Worm (Caenorhabditis elegans): ENCODE results near the gene cox-5A.

The cox-5A gene

DNA sequence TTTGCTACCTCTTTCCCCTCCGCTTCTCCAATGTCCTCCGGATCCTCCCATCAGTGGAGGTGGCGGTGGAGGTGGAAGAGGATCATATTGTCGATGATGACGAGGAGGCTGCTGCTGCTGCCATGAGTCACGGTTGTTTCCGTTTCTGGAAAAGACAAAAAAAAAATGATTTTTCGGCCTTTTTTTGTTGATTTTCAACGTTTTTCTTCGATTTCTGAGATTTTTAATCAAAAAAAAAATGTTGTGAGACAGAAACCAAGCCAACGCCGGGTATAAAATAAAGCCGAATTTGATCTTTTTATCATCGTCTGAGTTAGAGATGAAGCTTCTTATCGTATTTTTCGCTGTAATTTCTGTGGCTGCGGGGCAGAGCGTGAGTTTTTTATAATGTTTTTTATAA lies 24.3 kb downstream of the cox-5A start, which contains the start of gene Y37D8A.19:
Y37D8A.19 (plus strand) TSS at position 301 of the 400 bp plus-strand sequence.
- TF ChIP-seq fkh-10 (GFP tag; optimal IDR thresholded peaks at IDR 0.05): no peak
- no peak for TF ChIP-seq elt-2 (tag; optimal IDR thresholded peaks at IDR 0.05)
- TF ChIP-seq F13H6.1 (tag; optimal IDR thresholded peaks at IDR 0.05): no peak
- TF ChIP-seq ceh-19 (GFP tag; optimal IDR thresholded peaks at IDR 0.05): no peak
- no peak for TF ChIP-seq hlh-15 (tag; optimal IDR thresholded peaks at IDR 0.05)
- TF ChIP-seq hlh-6 (tag; optimal IDR thresholded peaks at IDR 0.05): no peak

DNA sequence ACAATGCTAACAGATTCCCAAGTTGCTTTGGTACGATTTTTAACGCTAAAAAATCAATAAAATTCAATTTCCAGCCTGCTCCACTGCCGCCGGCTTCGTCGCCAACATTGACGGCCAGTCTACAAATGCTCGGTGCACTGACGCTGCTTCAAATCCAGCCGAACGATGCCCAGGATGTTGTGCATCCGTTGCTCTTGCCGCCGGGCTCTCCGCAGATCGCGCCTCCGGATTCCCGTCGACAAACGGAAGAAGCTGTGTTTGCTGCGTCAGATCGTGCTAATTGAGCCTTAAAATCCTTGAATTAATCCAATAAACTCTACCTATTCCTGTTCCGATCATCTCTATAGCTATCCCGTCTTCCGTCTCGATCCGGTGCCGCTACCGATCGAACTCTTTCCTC lies 25.8 kb downstream of the cox-5A start:
- TF ChIP-seq tbx-2 (tag; optimal IDR thresholded peaks at IDR 0.05) (no peak), ceh-24 (tag; optimal IDR thresholded peaks at IDR 0.05) (no peak), hlh-8 (tag; optimal IDR thresholded peaks at IDR 0.05) (no peak), ceh-6 (GFP tag; optimal IDR thresholded peaks at IDR 0.05) (no peak), sox-4 (tag; optimal IDR thresholded peaks at IDR 0.05) (no peak), ceh-19 (GFP tag; optimal IDR thresholded peaks at IDR 0.05) (no peak), rnt-1 (tag; optimal IDR thresholded peaks at IDR 0.05) (no peak), tbx-7 (tag; optimal IDR thresholded peaks at IDR 0.05) (no peak)

DNA sequence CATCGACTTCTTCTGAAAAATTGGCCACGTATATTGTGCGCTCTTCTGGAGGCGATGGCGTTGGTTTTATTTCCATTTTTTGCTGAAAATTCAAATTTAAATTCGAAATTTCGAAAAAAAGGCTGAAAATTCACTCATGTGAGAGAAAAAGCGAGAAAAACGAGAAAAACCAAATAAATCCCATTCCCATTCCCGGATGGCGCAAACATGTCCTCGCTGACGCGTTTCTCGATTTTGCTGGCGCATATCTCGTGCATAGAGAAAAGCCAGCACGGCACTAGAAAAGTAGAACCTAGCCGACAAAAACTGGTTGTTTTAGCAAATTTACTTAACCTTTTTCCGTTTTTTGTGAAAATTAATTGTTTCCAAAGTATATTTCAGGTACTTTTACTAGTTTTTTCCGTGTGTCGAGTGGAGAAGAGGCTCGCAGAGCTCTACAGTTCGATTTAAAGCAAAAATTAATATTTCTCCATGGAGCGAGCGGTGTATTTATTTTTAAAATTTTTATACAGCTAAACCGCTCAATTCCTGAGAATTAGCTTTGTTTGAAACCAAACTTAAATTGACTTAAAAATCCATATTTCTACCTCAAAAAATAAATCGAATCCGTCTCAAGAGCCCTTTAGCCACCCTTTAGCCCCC lies 26.6 kb downstream of the cox-5A start, which contains the start of gene rbm-7:
rbm-7 (minus strand) TSS at position 82 of the 642 bp plus-strand sequence.
- no peak for TF ChIP-seq hlh-6 (tag; optimal IDR thresholded peaks at IDR 0.05)
- peak; percentile 59 for TF ChIP-seq K02D7.2 (tag; optimal IDR thresholded peaks at IDR 0.05)
- peak; percentile 2 for TF ChIP-seq ceh-34 (tag; optimal IDR thresholded peaks at IDR 0.05)
- TF ChIP-seq ceh-31 (tag; optimal IDR thresholded peaks at IDR 0.05): peak; percentile 6
- TF ChIP-seq nfya-1 (tag; optimal IDR thresholded peaks at IDR 0.05): peak; percentile 32
- no peak for TF ChIP-seq ceh-14 (tag; optimal IDR thresholded peaks at IDR 0.05)

DNA sequence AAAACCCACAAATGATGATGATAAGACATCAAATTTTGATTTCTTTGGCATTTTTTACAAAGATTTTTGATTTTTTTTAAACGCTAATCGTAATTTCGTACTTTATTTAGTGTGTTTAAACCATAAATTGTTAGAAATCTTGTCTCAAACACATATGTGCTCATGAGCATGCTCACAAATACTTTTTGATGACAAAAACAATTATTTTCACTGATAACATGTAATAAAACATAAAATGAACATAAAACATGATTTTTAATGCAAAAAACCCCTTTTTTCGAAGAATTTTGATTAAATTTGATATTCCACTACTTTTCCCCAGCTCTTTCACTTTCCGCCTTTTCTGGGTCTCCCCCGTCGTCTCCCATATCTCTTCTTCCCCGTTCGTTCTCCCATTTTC lies 27.5 kb downstream of the cox-5A start:
- TF ChIP-seq unc-3 (GFP tag; conservative IDR thresholded peaks at IDR 0.05): no peak
- TF ChIP-seq unc-3 (tag; optimal IDR thresholded peaks at IDR 0.05): no peak
- TF ChIP-seq nfya-1 (tag; optimal IDR thresholded peaks at IDR 0.05): no peak
- no peak for TF ChIP-seq npax-4 (tag; optimal IDR thresholded peaks at IDR 0.05)
- TF ChIP-seq pat-9 (tag; optimal IDR thresholded peaks at IDR 0.05): no peak

DNA sequence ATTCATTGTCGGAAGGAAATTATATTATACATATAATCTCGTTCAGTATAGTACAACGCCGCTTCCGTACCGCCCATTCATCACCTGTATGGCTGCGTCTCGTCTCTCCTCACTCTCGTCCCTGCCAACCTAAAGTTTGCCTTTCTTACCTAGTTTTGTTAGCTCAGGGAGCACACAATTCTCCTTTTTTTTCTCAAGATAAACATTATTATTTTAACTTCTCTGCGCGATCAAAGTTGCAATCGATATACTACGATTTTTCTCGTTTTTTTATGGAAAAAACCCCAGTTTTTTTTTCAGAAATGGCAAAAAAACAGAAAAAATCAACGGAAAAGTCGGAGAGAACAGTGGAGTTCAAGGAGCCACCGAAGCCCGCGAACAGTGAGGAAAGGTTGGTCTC lies 29.1 kb downstream of the cox-5A start, which contains the start of gene epg-3:
epg-3 (plus strand) TSS at position 301 of the 400 bp plus-strand sequence.
- TF ChIP-seq unc-3 (GFP tag; conservative IDR thresholded peaks at IDR 0.05): no peak
- no peak for TF ChIP-seq unc-3 (tag; optimal IDR thresholded peaks at IDR 0.05)
- no peak for TF ChIP-seq pag-3 (tag; optimal IDR thresholded peaks at IDR 0.05; ENCODE audit: borderline replicate concordance)
- no peak for TF ChIP-seq dve-1 (tag; optimal IDR thresholded peaks at IDR 0.05)
- no peak for TF ChIP-seq syd-9 (tag; optimal IDR thresholded peaks at IDR 0.05)
- no peak for TF ChIP-seq ceh-9 (tag; optimal IDR thresholded peaks at IDR 0.05)
- TF ChIP-seq madf-2 (tag; optimal IDR thresholded peaks at IDR 0.05): no peak
- TF ChIP-seq sdc-2 (tag; optimal IDR thresholded peaks at IDR 0.05): no peak
- TF ChIP-seq hlh-8 (tag; optimal IDR thresholded peaks at IDR 0.05): no peak
- TF ChIP-seq fkh-10 (GFP tag; optimal IDR thresholded peaks at IDR 0.05): no peak
- no peak for TF ChIP-seq ets-4 (tag; optimal IDR thresholded peaks at IDR 0.05)
- TF ChIP-seq odd-2 (tag; optimal IDR thresholded peaks at IDR 0.05): no peak
- no peak for TF ChIP-seq elt-2 (tag; optimal IDR thresholded peaks at IDR 0.05)
- no peak for TF ChIP-seq ama-1 (optimal IDR thresholded peaks at IDR 0.05)
- TF ChIP-seq che-1 (tag; optimal IDR thresholded peaks at IDR 0.05): no peak

DNA sequence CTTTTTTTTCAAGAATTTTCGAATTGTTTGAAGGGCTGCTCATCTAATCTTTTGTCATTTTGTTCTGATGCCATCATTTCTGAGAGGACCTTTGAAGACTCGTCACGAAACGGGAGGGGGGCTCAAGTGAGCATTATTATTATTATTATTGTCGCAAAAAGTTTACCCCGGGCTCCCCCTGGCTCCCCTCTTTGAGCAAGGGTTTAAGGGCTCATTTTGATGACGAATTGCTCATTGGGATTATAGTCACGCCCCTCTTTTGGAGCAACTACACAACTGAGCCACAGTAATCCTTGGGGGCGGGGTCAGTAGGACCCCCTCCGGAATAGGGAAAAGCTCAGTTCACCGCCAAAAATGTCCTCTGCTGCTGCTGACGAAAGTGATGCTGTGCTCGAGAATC lies 37.0 kb downstream of the cox-5A start, which contains the start of gene unc-25:
unc-25 (plus strand) TSS at position 345 of the 400 bp plus-strand sequence.
- no peak for TF ChIP-seq ceh-34 (tag; optimal IDR thresholded peaks at IDR 0.05)
- TF ChIP-seq ceh-6 (GFP tag; optimal IDR thresholded peaks at IDR 0.05): no peak
- no peak for TF ChIP-seq ceh-2 (tag; optimal IDR thresholded peaks at IDR 0.05)
- no peak for TF ChIP-seq nhr-11 (tag; optimal IDR thresholded peaks at IDR 0.05)
- TF ChIP-seq ahr-1 (tag; optimal IDR thresholded peaks at IDR 0.05): no peak
- no peak for TF ChIP-seq ztf-16 (tag; optimal IDR thresholded peaks at IDR 0.05)
